Worm (Caenorhabditis elegans) whole organism, early embryonic: ENCODE data around the gene nmad-1.

ENCODE experiments used
- B0310.2 ChIP-seq: sonication (generic microtip); optimal IDR thresholded peaks from 2 replicates; lab custom pipeline; 2016; ENCODE audit warnings: mild to moderate bottlenecking, missing genetic modification characterization, missing compliant biosample characterization
- ama-1 ChIP-seq: fragments of 150-350 bp; optimal IDR thresholded peaks from 2 replicates; lab custom pipeline; 2014
- ceh-13 ChIP-seq: fragments of 200-800 bp; sonication (Bioruptor generic); optimal IDR thresholded peaks from 2 replicates; lab custom pipeline; 2018; ENCODE audit warnings: mild to moderate bottlenecking, missing genetic modification characterization, missing compliant biosample characterization
- ceh-36 ChIP-seq: sonication (generic microtip); optimal IDR thresholded peaks from 2 replicates; lab custom pipeline; 2016; ENCODE audit warnings: missing genetic modification characterization, inconsistent platforms, missing compliant biosample characterization
- ets-7 ChIP-seq: sonication (generic microtip); optimal IDR thresholded peaks from 2 replicates; lab custom pipeline; 2016; ENCODE audit warnings: missing genotype, missing genetic modification characterization, missing compliant biosample characterization
- flt-1 ChIP-seq: fragments of 200-800 bp; sonication (Bioruptor generic); IDR thresholded peaks from 2 replicates; pipeline ENCODE4 v1.3.6; 2022; ENCODE audit warnings: missing genetic modification characterization, missing compliant biosample characterization
- hmbx-1 ChIP-seq: sonication (generic microtip); optimal IDR thresholded peaks from 2 replicates; lab custom pipeline; 2016; ENCODE audit warnings: mild to moderate bottlenecking, missing genetic modification characterization, missing compliant biosample characterization
- hmg-4 ChIP-seq: fragments of 200-800 bp; sonication (Bioruptor generic); optimal IDR thresholded peaks from 2 replicates; lab custom pipeline; 2018; ENCODE audit warnings: mild to moderate bottlenecking, missing genetic modification characterization, missing compliant biosample characterization
- hnd-1 ChIP-seq: sonication (generic microtip); optimal IDR thresholded peaks from 2 replicates; lab custom pipeline; 2016; ENCODE audit warnings: missing genetic modification characterization, missing compliant biosample characterization
- sea-1 ChIP-seq: fragments of 200-800 bp; sonication (Bioruptor generic); conservative IDR thresholded peaks from 2 replicates; pipeline ENCODE4 v1.3.6; 2022; ENCODE audit warnings: missing genetic modification characterization, missing compliant biosample characterization
- tra-4 ChIP-seq: sonication (generic microtip); optimal IDR thresholded peaks from 2 replicates; lab custom pipeline; 2017; ENCODE audit warnings: missing genetic modification characterization, missing compliant biosample characterization

DNA sequence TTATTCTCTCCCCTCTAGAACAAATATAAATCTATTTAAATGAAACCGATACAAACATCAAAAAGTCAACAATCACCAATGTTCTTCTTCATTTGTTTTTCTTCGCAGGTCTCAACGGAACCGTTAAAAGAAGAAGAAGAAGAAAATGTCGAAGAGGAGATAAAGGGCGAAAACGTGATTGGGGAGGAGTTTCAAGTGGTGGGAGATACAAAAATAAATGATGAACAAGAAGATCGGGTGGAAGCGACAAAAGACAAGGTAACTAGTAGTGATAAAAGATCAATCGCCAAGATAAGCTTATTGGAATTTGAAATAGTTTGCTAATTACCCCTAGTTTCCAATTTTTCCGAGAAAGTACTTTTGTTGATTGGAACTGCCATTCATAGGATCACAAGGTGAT, 4.5 kb downstream of the nmad-1 start:
- TF ChIP-seq B0310.2 (tag; lab: Kevin White, UChicago) (no peak), sea-1 (no peak), ama-1 (lab: Kevin White, UChicago) (no peak), flt-1 (GFP tag; lab: Robert Waterston, UW) (no peak), hmbx-1 (tag; lab: Kevin White, UChicago) (no peak), ets-7 (tag; lab: Kevin White, UChicago) (no peak), hnd-1 (tag; lab: Kevin White, UChicago) (no peak), ceh-13 (no peak), tra-4 (tag; lab: Kevin White, UChicago) (no peak), hmg-4 (GFP tag; lab: Kevin White, UChicago) (no peak), ceh-36 (tag; lab: Kevin White, UChicago) (no peak)
